Fruit fly (Drosophila melanogaster): ENCODE results near the gene Arglu1.
A peak's percentile ranks its signal among the peaks of the same experiment; 100 is the strongest.

Gene Arglu1

dm6 chr2L:9968201-9968727 lies 30.3 kb upstream of the Arglu1 start (continued):
- TF ChIP-seq Pdp1 (GFP tag; optimal IDR thresholded peaks at IDR 0.05) (peak in 1 of 2 experiments; percentile 74), CG7271 (tag; optimal IDR thresholded peaks at IDR 0.05) (no peak)

dm6 chr2L:9966983-9967737 lies 29.2 kb upstream of the Arglu1 start, which contains the start of the genes Dref and RpL13:
Gene Dref, minus strand, starts transcription at chr2L:9967229.
Gene RpL13, plus strand, starts transcription at chr2L:9967313.
- TF ChIP-seq CkIIα-i1 (GFP tag; IDR thresholded peaks at IDR 0.05) = peak; percentile 3; the same call in 1 of the 2 replicates
- TF ChIP-seq maf-S (GFP tag; optimal IDR thresholded peaks at IDR 0.05) = peak; percentile 78
- peak; percentile 92 for TF ChIP-seq CG14710 (tag; optimal IDR thresholded peaks at IDR 0.05)
- TF ChIP-seq sqz (GFP tag; optimal IDR thresholded peaks at IDR 0.05) = peak; percentile 96
- TF ChIP-seq ap (GFP tag; IDR thresholded peaks at IDR 0.05) = peak; percentile 46
- peak; percentile 89 for TF ChIP-seq CG11398 (GFP tag; optimal IDR thresholded peaks at IDR 0.05)
- TF ChIP-seq CG14965 (GFP tag; optimal IDR thresholded peaks at IDR 0.05; ENCODE audit: borderline replicate concordance) = no peak
- no peak for TF ChIP-seq pan (optimal IDR thresholded peaks at IDR 0.05)
- TF ChIP-seq pan (GFP tag; optimal IDR thresholded peaks at IDR 0.05 in 1 of 2, IDR thresholded peaks at IDR 0.05 in 1 of 2) = peak in 1 of 2 experiments; percentile 75
- TF ChIP-seq shn (GFP tag; optimal IDR thresholded peaks at IDR 0.05) = peak; percentile 82
- peak; percentile 80 for TF ChIP-seq Dip3 (GFP tag; optimal IDR thresholded peaks at IDR 0.05)
- peak; percentile 78 for TF ChIP-seq CG10274 (GFP tag; optimal IDR thresholded peaks at IDR 0.05)
- peak; percentile 66 for TF ChIP-seq CG14014 (GFP tag; IDR thresholded peaks at IDR 0.05)
- TF ChIP-seq Med (GFP tag) = peak; percentile 99
- peak; percentile 85 for TF ChIP-seq CG17359 (tag; optimal IDR thresholded peaks at IDR 0.05)
- peak; percentile 73 for TF ChIP-seq p53 (GFP tag; optimal IDR thresholded peaks at IDR 0.05)
- peak; percentile 90; the same call in 2 of the 3 replicates for TF ChIP-seq HLH4C (GFP tag; IDR thresholded peaks at IDR 0.05; ENCODE audit: partially characterized antibody)
- TF ChIP-seq z (GFP tag; IDR thresholded peaks at IDR 0.05) = peak; percentile 51; the same call in 1 of the 3 replicates
- TF ChIP-seq ato (GFP tag; IDR thresholded peaks at IDR 0.05; ENCODE audit: partially characterized antibody) = no peak
- no peak for TF ChIP-seq CG2889 (GFP tag; IDR thresholded peaks at IDR 0.05)
- no peak for TF ChIP-seq cas (GFP tag; IDR thresholded peaks at IDR 0.05)
- no peak for TF ChIP-seq Ravus (GFP tag; IDR thresholded peaks at IDR 0.05)
- peak; percentile 68 for TF ChIP-seq CG10366 (GFP tag; IDR thresholded peaks at IDR 0.05)
- TF ChIP-seq CG12219 (GFP tag; optimal IDR thresholded peaks at IDR 0.05) = peak; percentile 87
- TF ChIP-seq CG7928 (GFP tag; optimal IDR thresholded peaks at IDR 0.05) = peak; percentile 74
- TF ChIP-seq abd-A (tag; optimal IDR thresholded peaks at IDR 0.05) = no peak
- peak; percentile 80 for TF ChIP-seq CG13424 (tag; optimal IDR thresholded peaks at IDR 0.05)
- peak; percentile 79 for TF ChIP-seq CG6254 (GFP tag; optimal IDR thresholded peaks at IDR 0.05)
- TF ChIP-seq CG4424 (GFP tag; optimal IDR thresholded peaks at IDR 0.05) = peak; percentile 75
- TF ChIP-seq fd3F (GFP tag; optimal IDR thresholded peaks at IDR 0.05) = peak; percentile 74
- peak; percentile 85 for TF ChIP-seq CG8924 (tag; optimal IDR thresholded peaks at IDR 0.05)
- TF ChIP-seq C15 (GFP tag; IDR thresholded peaks at IDR 0.05) = no peak
- no peak for TF ChIP-seq danr (GFP tag; IDR thresholded peaks at IDR 0.05)
- peak; percentile 71 for TF ChIP-seq CG3838 (GFP tag; optimal IDR thresholded peaks at IDR 0.05)
- peak; percentile 44 for TF ChIP-seq psq (GFP tag; optimal IDR thresholded peaks at IDR 0.05)
- peak; percentile 88 for TF ChIP-seq CG17328 (GFP tag; IDR thresholded peaks at IDR 0.05)
- peak; percentile 85 for TF ChIP-seq CG13287 (GFP tag; IDR thresholded peaks at IDR 0.05; ENCODE audit: partially characterized antibody)
- TF ChIP-seq sens-2 (GFP tag; IDR thresholded peaks at IDR 0.05) = peak; percentile 92
- peak; percentile 13; the same call in 1 of the 4 replicates for TF ChIP-seq Gug (GFP tag; IDR thresholded peaks at IDR 0.05)
- TF ChIP-seq CG7357 (GFP tag; IDR thresholded peaks at IDR 0.05) = 0 out of 3 replicates have a peak, but pooled peaks have one; percentile 41
- TF ChIP-seq dm (GFP tag; optimal IDR thresholded peaks at IDR 0.05) = peak; percentile 96
- peak; percentile 89 for TF ChIP-seq so (GFP tag; IDR thresholded peaks at IDR 0.05)
- TF ChIP-seq lab (GFP tag; optimal IDR thresholded peaks at IDR 0.05) = peak; percentile 96
- peak; percentile 89 for TF ChIP-seq eyg (GFP tag; optimal IDR thresholded peaks at IDR 0.05)
- TF ChIP-seq dimm (GFP tag; IDR thresholded peaks at IDR 0.05) = no peak; the same call in 1 of the 2 replicates
